Worm (Caenorhabditis elegans) whole organism, young adult: Measurements from ENCODE around the gene C53A5.9.

Experiments used
- lir-1 ChIP-seq: fragments of 200-800 bp; sonication (Bioruptor generic); conservative IDR thresholded peaks from 2 replicates; pipeline ENCODE4 v1.3.6; 2022; ENCODE audit warnings: missing genetic modification reagents, missing genetic modification characterization, missing compliant biosample characterization
- madf-8 ChIP-seq: fragments of 200-800 bp; sonication (Bioruptor generic); conservative IDR thresholded peaks from 2 replicates; pipeline ENCODE4 v1.3.6; 2022; ENCODE audit warnings: missing genetic modification reagents, missing genetic modification characterization, missing compliant biosample characterization
- unc-130 ChIP-seq: sonication (generic microtip); optimal IDR thresholded peaks from 2 replicates; lab custom pipeline; 2016; ENCODE audit warnings: missing genetic modification reagents, missing genetic modification characterization, missing compliant biosample characterization

- TF ChIP-seq unc-130 (GFP tag; lab: Kevin White, UChicago): no peak
- TF ChIP-seq madf-8 (GFP tag; lab: Robert Waterston, UW): no peak
- no peak for TF ChIP-seq lir-1 (GFP tag; lab: Robert Waterston, UW)
Measured at ce11 chrV:14548510-14548909, 10.1 kb downstream of the C53A5.9 start.
